Worm (Caenorhabditis elegans) whole organism, L3 larva: ENCODE measurements around the gene lgc-53.

Source experiments
- daf-12 ChIP-seq: fragments of 150-350 bp; optimal IDR thresholded peaks from 2 replicates; lab custom pipeline; 2014; ENCODE audit warnings: missing biosample characterization, missing genetic modification reagents, missing genetic modification characterization
- fos-1 ChIP-seq: fragments of 150-350 bp; optimal IDR thresholded peaks from 2 replicates; lab custom pipeline; 2014; ENCODE audit warnings: missing biosample characterization, missing genetic modification characterization
- nfya-1 ChIP-seq: sonication (generic microtip); optimal IDR thresholded peaks from 2 replicates; lab custom pipeline; 2017; ENCODE audit warnings: missing genetic modification characterization, mild to moderate bottlenecking, missing compliant biosample characterization, antibody characterized with exemption, moderate library complexity; ENCODE audit not compliant: insufficient read depth
- nhr-76 ChIP-seq: fragments of 150-350 bp; sonication (generic microtip); optimal IDR thresholded peaks from 5 replicates; lab custom pipeline; 2014; ENCODE audit warnings: missing biosample characterization, missing genetic modification characterization
- unc-62 ChIP-seq: fragments of 150-350 bp; sonication (generic microtip); optimal IDR thresholded peaks from 4 replicates; lab custom pipeline; 2014; ENCODE audit warnings: missing biosample characterization, missing genetic modification reagents, missing genetic modification characterization
- zag-1 ChIP-seq: fragments of 150-350 bp; optimal IDR thresholded peaks from 2 replicates; lab custom pipeline; 2014; ENCODE audit warnings: missing biosample characterization, missing genetic modification characterization

DNA sequence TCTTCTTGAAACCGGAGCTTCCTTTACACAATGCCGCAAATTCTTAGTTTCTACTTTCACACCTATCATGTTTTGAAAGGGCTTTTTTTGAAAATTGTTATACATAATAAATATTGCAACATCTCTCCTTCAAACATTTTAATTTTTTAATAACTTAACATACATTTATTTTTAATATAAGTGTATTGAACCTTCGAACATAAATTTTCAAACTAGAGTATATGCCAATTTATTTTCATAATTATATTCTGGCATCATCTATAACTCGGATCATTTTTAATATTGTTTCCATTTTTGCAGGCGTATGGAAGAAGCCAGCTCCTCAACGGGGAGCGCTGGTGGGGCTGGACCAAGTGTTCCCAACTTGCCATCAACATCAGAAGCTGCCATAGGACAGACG is 17.8 kb downstream of the lgc-53 start, which contains the start of gene hda-4:
- TF ChIP-seq daf-12 (tag; lab: Kevin White, UChicago), result no peak
- TF ChIP-seq nhr-76 (tag; lab: Kevin White, UChicago), result no peak
- no peak for TF ChIP-seq unc-62 (GFP tag; lab: Kevin White, UChicago)
- TF ChIP-seq nfya-1 (tag; lab: Kevin White, UChicago), result no peak
- TF ChIP-seq fos-1 (tag; lab: Kevin White, UChicago), result no peak
- no peak for TF ChIP-seq zag-1 (tag; lab: Kevin White, UChicago)
